Worm (Caenorhabditis elegans): ENCODE data around the gene F31F4.1.

F31F4.1 gene

DNA sequence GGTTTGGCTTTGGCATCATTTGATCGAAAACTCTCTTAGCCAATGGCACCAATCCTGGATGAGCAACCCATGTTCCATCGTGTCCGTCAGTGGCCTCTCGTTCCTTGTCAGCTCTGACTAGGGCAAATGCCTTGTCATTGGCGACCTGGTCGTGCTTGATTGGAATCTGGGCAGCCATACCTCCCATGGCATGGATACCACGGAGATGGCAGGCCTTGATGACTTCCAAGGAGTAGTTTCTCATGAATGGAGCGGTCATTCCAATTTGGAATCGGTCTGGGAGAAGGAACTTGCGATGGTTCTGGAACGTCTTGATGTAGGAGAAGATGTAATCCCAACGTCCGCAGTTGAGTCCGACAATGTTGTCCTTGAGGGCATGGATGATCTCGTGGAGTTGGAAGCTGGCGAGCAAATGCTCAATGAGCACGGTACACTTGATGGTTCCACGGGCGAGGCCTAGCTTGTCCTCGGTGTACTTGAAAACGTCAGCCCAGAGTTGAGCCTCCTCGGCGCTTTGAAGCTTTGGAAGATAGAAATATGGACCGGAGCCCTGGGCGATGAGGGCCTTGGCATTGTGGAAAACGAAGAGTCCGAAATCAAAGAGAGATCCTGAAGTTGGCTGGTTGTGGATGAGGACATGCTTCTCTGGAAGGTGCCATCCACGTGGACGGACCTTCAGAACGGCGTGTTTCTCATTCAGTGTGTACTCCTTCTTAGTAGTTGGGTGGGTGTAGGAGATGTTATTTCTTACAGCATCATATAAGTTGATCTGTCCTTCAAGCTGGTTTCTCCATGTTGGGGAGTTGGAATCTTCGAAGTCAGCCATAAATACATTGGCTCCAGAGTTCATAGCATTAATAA, 41.3 kb downstream of the F31F4.1 start:
- TF ChIP-seq ceh-13 (GFP tag; optimal IDR thresholded peaks at IDR 0.05), result no peak
- TF ChIP-seq tbx-11 (GFP tag; IDR thresholded peaks at IDR 0.05), result no peak
- no peak for TF ChIP-seq scrt-1 (GFP tag; IDR thresholded peaks at IDR 0.05)
- no peak for TF ChIP-seq ceh-36 (tag; optimal IDR thresholded peaks at IDR 0.05)
- TF ChIP-seq tra-4 (tag; optimal IDR thresholded peaks at IDR 0.05), result no peak
- no peak for TF ChIP-seq hmbx-1 (tag; optimal IDR thresholded peaks at IDR 0.05)
- TF ChIP-seq hmg-4 (GFP tag; optimal IDR thresholded peaks at IDR 0.05), result no peak
- no peak for TF ChIP-seq tbx-37 (GFP tag; conservative IDR thresholded peaks at IDR 0.05)
- TF ChIP-seq sea-1 (GFP tag; conservative IDR thresholded peaks at IDR 0.05), result no peak
- no peak for TF ChIP-seq flt-1 (GFP tag; IDR thresholded peaks at IDR 0.05)
- TF ChIP-seq aly-1 (tag; optimal IDR thresholded peaks at IDR 0.05), result no peak
- TF ChIP-seq ama-1 (optimal IDR thresholded peaks at IDR 0.05), result no peak
- no peak for TF ChIP-seq B0310.2 (tag; optimal IDR thresholded peaks at IDR 0.05)
- TF ChIP-seq ets-7 (tag; optimal IDR thresholded peaks at IDR 0.05), result no peak
- no peak for TF ChIP-seq F13C5.2 (tag; optimal IDR thresholded peaks at IDR 0.05)
- TF ChIP-seq pes-1 (GFP tag; IDR thresholded peaks at IDR 0.05), result no peak
- no peak for TF ChIP-seq hnd-1 (tag; optimal IDR thresholded peaks at IDR 0.05)

DNA sequence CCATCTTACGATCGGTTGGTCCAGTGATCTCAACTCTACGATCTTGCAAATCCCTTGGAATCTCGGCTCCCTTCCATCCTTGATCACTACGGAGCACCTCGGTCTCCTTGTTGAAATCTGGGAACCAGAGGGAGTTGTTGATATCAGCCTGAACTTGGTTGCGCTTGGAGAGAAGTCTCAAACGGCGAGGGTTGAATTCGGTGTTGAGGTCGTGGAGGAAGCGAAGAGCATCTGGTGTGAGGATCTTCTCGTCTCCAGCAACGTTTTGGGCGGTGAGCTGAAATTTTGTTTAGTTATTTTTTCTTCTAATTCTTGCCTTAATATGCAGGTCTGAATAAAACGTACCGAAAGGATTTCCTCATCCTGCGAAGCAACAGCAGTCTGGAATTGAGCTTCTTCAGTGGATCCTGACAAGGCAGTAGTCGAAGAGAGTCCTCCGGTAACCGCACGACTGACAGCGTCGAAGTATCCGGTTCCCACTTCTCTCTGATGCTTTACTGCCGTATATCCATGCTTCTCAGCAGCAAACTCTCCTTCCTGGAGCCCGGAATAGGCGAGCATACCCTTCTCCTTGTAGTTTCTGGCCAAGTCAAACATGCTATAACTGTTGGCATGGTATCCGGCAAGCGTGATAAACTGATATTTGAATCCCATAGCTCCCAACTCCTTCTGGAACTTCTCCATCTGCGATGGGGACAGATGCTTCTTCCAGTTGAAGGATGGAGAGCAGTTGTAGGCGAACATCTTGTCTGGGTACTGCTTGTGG, 42.1 kb downstream of the F31F4.1 start:
- TF ChIP-seq sea-1 (GFP tag; conservative IDR thresholded peaks at IDR 0.05), result no peak
- peak; percentile 12 for TF ChIP-seq aly-1 (tag; optimal IDR thresholded peaks at IDR 0.05)
- no peak for TF ChIP-seq ets-7 (tag; optimal IDR thresholded peaks at IDR 0.05)

DNA sequence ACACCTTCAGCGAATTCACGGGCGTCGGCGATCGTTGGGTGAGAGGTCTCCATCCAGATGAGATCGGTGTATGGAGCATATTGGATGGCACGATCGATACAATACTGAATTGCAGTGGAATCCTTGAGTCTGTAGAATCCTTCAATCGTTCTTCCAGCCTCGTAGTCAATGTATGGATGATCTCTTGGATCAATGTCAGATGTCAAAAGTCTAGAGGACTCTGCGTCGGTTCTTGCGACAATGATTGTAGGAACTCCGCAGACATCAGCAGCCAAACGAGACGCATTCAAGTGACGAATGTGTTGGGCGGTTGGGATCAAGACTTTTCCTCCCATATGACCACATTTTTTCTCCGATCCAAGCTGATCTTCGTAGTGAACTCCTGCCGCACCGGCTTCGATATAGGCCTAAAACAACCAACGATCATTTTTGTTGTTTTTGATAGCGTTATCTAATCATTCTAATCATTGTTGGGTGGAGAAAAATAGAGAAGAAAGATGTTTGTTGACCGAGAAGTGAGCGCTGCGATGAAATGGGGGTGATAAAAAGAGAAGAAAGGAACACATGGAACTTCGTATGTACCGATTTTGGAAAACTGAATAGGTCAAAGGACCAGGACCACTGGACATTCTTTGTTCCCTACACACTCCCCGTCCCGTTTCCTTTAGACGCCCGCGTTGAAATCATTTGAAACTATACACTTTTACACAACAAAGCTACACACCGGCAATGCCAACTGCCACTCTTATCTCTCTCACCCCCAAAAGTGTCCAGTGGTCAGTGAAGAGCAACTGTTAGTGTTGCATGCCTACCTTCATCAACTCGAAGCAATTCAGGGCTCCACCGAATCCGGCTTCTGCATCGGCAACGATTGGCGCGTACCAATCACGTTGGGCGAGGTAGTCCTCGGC, 43.0 kb downstream of the F31F4.1 start:
- no peak for TF ChIP-seq tbx-37 (GFP tag; conservative IDR thresholded peaks at IDR 0.05)
- TF ChIP-seq ets-7 (tag; optimal IDR thresholded peaks at IDR 0.05), result no peak
- TF ChIP-seq F13C5.2 (tag; optimal IDR thresholded peaks at IDR 0.05), result no peak
- no peak for TF ChIP-seq tbx-11 (GFP tag; IDR thresholded peaks at IDR 0.05)
- no peak for TF ChIP-seq aly-1 (tag; optimal IDR thresholded peaks at IDR 0.05)
- TF ChIP-seq tra-4 (tag; optimal IDR thresholded peaks at IDR 0.05), result no peak
- no peak for TF ChIP-seq hnd-1 (tag; optimal IDR thresholded peaks at IDR 0.05)
- no peak for TF ChIP-seq flt-1 (GFP tag; IDR thresholded peaks at IDR 0.05)
- no peak for TF ChIP-seq pes-1 (GFP tag; IDR thresholded peaks at IDR 0.05)
- no peak for TF ChIP-seq hmbx-1 (tag; optimal IDR thresholded peaks at IDR 0.05)
- TF ChIP-seq ceh-13 (GFP tag; optimal IDR thresholded peaks at IDR 0.05), result no peak
- TF ChIP-seq ama-1 (optimal IDR thresholded peaks at IDR 0.05), result no peak
- no peak for TF ChIP-seq sea-1 (GFP tag; conservative IDR thresholded peaks at IDR 0.05)

DNA sequence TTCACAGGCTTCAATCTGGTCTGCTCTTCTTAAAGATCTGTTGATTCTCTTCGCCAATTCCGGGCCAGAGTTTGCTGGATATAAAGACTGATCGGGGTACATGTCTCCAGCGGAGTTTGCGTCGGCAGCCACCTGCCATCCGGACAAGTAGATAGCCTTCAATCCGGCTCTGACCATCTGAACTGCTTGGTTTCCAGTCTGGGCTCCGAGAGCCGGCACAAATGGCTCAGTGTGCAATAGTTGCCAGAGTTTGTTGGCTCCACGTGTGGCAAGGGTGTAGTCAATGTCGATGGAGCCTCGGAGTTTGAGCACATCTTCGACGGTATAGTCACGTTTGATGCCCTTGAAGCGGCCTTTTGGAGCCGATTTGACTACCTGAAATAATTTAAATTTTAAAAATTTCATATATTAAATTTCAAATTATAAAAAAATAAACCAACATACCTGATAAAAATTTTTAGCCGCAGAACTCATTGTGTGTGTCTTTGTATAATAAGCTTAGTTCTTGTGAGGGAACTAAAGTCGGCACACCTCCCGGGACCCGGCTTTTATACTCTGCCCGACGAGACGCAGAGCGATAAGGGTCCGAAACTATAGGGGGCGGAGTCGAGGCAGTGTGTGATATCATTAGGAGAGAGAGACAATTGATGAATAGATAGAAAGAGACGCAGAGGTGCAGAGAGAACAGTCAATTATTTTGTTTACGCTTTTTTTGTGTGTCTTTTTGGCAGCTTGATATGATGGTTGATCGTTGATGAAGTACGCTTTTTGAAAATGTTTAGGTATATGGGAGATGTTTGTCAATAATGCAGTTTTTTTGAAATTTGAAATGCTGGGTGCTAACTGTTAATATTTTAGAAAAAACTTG, 43.9 kb downstream of the F31F4.1 start, which contains the start of the genes icl-1 and srh-2:
Gene icl-1 (minus strand): TSS at position 521 of the 868 bp plus-strand sequence.
Gene srh-2 (plus strand): TSS at position 818 of the 868 bp plus-strand sequence.
- TF ChIP-seq aly-1 (tag; optimal IDR thresholded peaks at IDR 0.05) (no peak), flt-1 (GFP tag; IDR thresholded peaks at IDR 0.05) (no peak), tbx-11 (GFP tag; IDR thresholded peaks at IDR 0.05) (no peak), ceh-13 (GFP tag; optimal IDR thresholded peaks at IDR 0.05) (no peak), ama-1 (optimal IDR thresholded peaks at IDR 0.05) (no peak), tra-4 (tag; optimal IDR thresholded peaks at IDR 0.05) (no peak), sea-1 (GFP tag; conservative IDR thresholded peaks at IDR 0.05) (no peak), hnd-1 (tag; optimal IDR thresholded peaks at IDR 0.05) (no peak), pes-1 (GFP tag; IDR thresholded peaks at IDR 0.05) (no peak)

DNA sequence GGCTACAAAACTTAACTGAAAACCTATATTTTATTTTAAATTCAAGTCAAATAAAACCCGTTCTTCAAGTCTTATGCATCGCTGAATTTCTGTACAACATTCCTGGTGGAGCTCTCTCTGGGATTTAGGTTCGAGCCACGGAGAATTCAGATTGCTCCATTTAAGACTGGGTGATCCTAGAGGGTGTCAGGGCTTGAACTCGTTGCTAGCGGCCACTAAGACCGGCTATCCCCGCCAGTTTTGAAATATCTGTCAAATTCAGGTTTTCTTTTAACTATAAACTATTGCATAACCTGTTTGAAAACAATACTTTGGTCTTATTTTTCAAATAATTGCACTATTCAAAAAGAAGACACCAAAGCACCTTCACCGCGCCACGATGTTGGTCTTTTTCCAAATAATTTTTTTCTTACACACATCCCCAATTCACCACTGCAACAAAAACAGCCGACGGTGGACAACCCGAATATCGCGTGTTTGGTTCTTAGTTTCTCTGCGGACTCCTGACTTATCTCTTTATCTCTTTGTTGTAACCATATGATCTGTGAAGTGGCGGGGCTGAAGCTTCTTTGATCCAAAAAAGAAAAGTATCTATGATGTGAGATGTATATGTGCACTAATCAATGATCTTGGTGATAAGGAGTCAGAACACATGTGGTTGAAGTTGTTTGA, 45.1 kb downstream of the F31F4.1 start:
- no peak for TF ChIP-seq ama-1 (optimal IDR thresholded peaks at IDR 0.05)
- TF ChIP-seq hmbx-1 (tag; optimal IDR thresholded peaks at IDR 0.05), result no peak
- no peak for TF ChIP-seq pes-1 (GFP tag; IDR thresholded peaks at IDR 0.05)
- TF ChIP-seq aly-1 (tag; optimal IDR thresholded peaks at IDR 0.05), result no peak
- no peak for TF ChIP-seq hnd-1 (tag; optimal IDR thresholded peaks at IDR 0.05)
- no peak for TF ChIP-seq B0310.2 (tag; optimal IDR thresholded peaks at IDR 0.05)
- no peak for TF ChIP-seq tbx-11 (GFP tag; IDR thresholded peaks at IDR 0.05)
- TF ChIP-seq ceh-13 (GFP tag; optimal IDR thresholded peaks at IDR 0.05), result no peak

DNA sequence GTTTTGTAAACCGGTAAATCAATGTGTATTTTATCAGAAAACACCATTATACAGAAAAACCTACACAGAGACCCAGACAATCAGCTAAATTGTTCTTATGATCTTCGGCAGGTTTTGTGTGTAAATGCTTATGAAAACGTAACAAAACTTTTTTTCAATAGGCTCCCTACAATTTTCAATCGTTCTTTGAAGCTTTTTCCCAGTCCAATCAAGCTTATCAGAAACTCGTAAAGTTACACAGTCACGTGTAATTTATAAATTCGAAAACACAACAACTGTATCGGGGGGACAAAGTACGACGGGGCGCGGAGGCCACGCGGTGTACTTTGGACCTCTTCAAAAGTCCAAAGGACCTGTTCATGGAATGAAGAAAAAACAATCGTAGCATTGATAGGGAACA, 46.4 kb downstream of the F31F4.1 start:
- TF ChIP-seq tra-4 (tag; optimal IDR thresholded peaks at IDR 0.05), result no peak
- no peak for TF ChIP-seq tbx-11 (GFP tag; IDR thresholded peaks at IDR 0.05)
- no peak for TF ChIP-seq hnd-1 (tag; optimal IDR thresholded peaks at IDR 0.05)
- TF ChIP-seq B0310.2 (tag; optimal IDR thresholded peaks at IDR 0.05), result no peak
- no peak for TF ChIP-seq hmbx-1 (tag; optimal IDR thresholded peaks at IDR 0.05)
- no peak for TF ChIP-seq aly-1 (tag; optimal IDR thresholded peaks at IDR 0.05)
- no peak for TF ChIP-seq hmg-4 (GFP tag; optimal IDR thresholded peaks at IDR 0.05)
- no peak for TF ChIP-seq tbx-37 (GFP tag; conservative IDR thresholded peaks at IDR 0.05)
